Fruit fly (Drosophila melanogaster) S2 (cell line): Measurements from ENCODE around the gene CG5835.

Experiments
- CG8478 ChIP-seq: fragments of >200 bp; optimal IDR thresholded peaks from 2 replicates; lab custom pipeline; 2018
- CTCF ChIP-seq, 2 experiments: fragments of >200 bp; optimal IDR thresholded peaks; 2 replicates each; lab custom pipeline; 2018

The CG5835 gene

dm6 chr3R:19108126-19108525, 45.4 kb downstream of the CG5835 start:
- no peak for TF ChIP-seq CG8478 (lab: Kevin White, UChicago)
- no peak for TF ChIP-seq CTCF (optimal IDR thresholded peaks at IDR 0.05; lab: Kevin White, UChicago)

dm6 chr3R:19107058-19107457, 46.4 kb downstream of the CG5835 start:
- TF ChIP-seq CG8478 (lab: Kevin White, UChicago) = no peak
- TF ChIP-seq CTCF (optimal IDR thresholded peaks at IDR 0.05; lab: Kevin White, UChicago) = no peak

- TF ChIP-seq CG8478 (lab: Kevin White, UChicago) = no peak
- TF ChIP-seq CTCF (optimal IDR thresholded peaks at IDR 0.05; lab: Kevin White, UChicago) = no peak
Observed at dm6 chr3R:19106452-19106851, 47.0 kb downstream of the CG5835 start.

dm6 chr3R:19105821-19106220, 47.7 kb downstream of the CG5835 start:
- no peak for TF ChIP-seq CTCF (optimal IDR thresholded peaks at IDR 0.05; lab: Kevin White, UChicago)
- no peak for TF ChIP-seq CG8478 (lab: Kevin White, UChicago)

dm6 chr3R:19104123-19104522, 49.4 kb downstream of the CG5835 start:
- no peak for TF ChIP-seq CTCF (optimal IDR thresholded peaks at IDR 0.05; lab: Kevin White, UChicago)
- TF ChIP-seq CG8478 (lab: Kevin White, UChicago) = no peak

- TF ChIP-seq CG8478 (lab: Kevin White, UChicago) (no peak), CTCF (optimal IDR thresholded peaks at IDR 0.05; lab: Kevin White, UChicago) (peak; percentile 63 to 66)
Observed at dm6 chr3R:19103189-19103588, 50.3 kb downstream of the CG5835 start.

- no peak for TF ChIP-seq CTCF (optimal IDR thresholded peaks at IDR 0.05; lab: Kevin White, UChicago)
- no peak for TF ChIP-seq CG8478 (lab: Kevin White, UChicago)
Observed at dm6 chr3R:19101267-19101840, 52.1 kb downstream of the CG5835 start.

dm6 chr3R:19100098-19100497, 53.4 kb downstream of the CG5835 start:
- TF ChIP-seq CG8478 (lab: Kevin White, UChicago) (no peak), CTCF (optimal IDR thresholded peaks at IDR 0.05; lab: Kevin White, UChicago) (no peak)
